Worm (Caenorhabditis elegans) whole organism, L2 larva: ENCODE data around the gene rpl-10.

Experiments used
- C34F6.9 ChIP-seq: fragments of 150-350 bp; optimal IDR thresholded peaks from 2 replicates; lab custom pipeline; 2014; ENCODE audit warnings: missing biosample characterization, missing genetic modification characterization
- Y55F3AM.14 ChIP-seq: fragments of 200-800 bp; sonication (Bioruptor generic); optimal IDR thresholded peaks from 2 replicates; lab custom pipeline; 2018; ENCODE audit warnings: mild to moderate bottlenecking, missing genetic modification characterization, missing compliant biosample characterization
- ZK546.5 ChIP-seq: sonication (generic microtip); optimal IDR thresholded peaks from 2 replicates; lab custom pipeline; 2017; ENCODE audit warnings: missing biosample characterization, missing genetic modification characterization
- alr-1 ChIP-seq: fragments of 150-350 bp; optimal IDR thresholded peaks from 2 replicates; lab custom pipeline; 2014; ENCODE audit warnings: missing biosample characterization, missing genetic modification characterization
- aly-2 ChIP-seq: fragments of 150-350 bp; optimal IDR thresholded peaks from 2 replicates; lab custom pipeline; 2014; ENCODE audit warnings: missing biosample characterization, missing genetic modification characterization
- ama-1 ChIP-seq: fragments of 150-350 bp; optimal IDR thresholded peaks from 2 replicates; lab custom pipeline; 2018; ENCODE audit warnings: inconsistent platforms
- blmp-1 ChIP-seq: sonication (generic microtip); optimal IDR thresholded peaks from 2 replicates; lab custom pipeline; 2017; ENCODE audit warnings: missing genetic modification characterization, mild to moderate bottlenecking, missing compliant biosample characterization, antibody characterized with exemption, moderate library complexity; ENCODE audit not compliant: insufficient read depth
- ceh-16 ChIP-seq: fragments of 150-350 bp; optimal IDR thresholded peaks from 2 replicates; lab custom pipeline; 2014; ENCODE audit warnings: missing biosample characterization, missing genetic modification characterization
- ceh-82 ChIP-seq: fragments of 150-350 bp; optimal IDR thresholded peaks from 2 replicates; lab custom pipeline; 2014; ENCODE audit warnings: missing biosample characterization, missing genetic modification characterization
- crh-2 ChIP-seq: sonication (generic microtip); optimal IDR thresholded peaks from 2 replicates; lab custom pipeline; 2017; ENCODE audit warnings: missing biosample characterization, missing genetic modification characterization
- dmd-4 ChIP-seq: sonication (generic microtip); optimal IDR thresholded peaks from 2 replicates; lab custom pipeline; 2017; ENCODE audit warnings: missing biosample characterization, missing genetic modification characterization
- elt-1 ChIP-seq: fragments of 150-350 bp; optimal IDR thresholded peaks from 2 replicates; lab custom pipeline; 2014; ENCODE audit warnings: missing biosample characterization, missing genetic modification characterization
- elt-3 ChIP-seq: sonication (generic microtip); optimal IDR thresholded peaks from 2 replicates; lab custom pipeline; 2017; ENCODE audit warnings: missing biosample characterization, missing genetic modification characterization
- fos-1 ChIP-seq: fragments of 150-350 bp; optimal IDR thresholded peaks from 2 replicates; lab custom pipeline; 2014; ENCODE audit warnings: missing biosample characterization, missing genetic modification characterization
- gmeb-1 ChIP-seq: fragments of 150-350 bp; optimal IDR thresholded peaks from 2 replicates; lab custom pipeline; 2014; ENCODE audit warnings: missing biosample characterization, missing genetic modification characterization
- lin-13 ChIP-seq: fragments of 150-350 bp; optimal IDR thresholded peaks from 2 replicates; lab custom pipeline; 2014; ENCODE audit warnings: missing biosample characterization, missing genetic modification reagents, missing genetic modification characterization
- lin-39 ChIP-seq: fragments of 150-350 bp; optimal IDR thresholded peaks from 2 replicates; lab custom pipeline; 2014; ENCODE audit warnings: missing biosample characterization, missing genetic modification reagents, missing genetic modification characterization
- lsy-2 ChIP-seq, 2 experiments: fragments of 150-350 bp in 1 of 2; sonication (generic microtip) in 1 of 2; optimal IDR thresholded peaks; 2 replicates each; lab custom pipeline; 2014 to 2017; ENCODE audit warnings: missing biosample characterization in 2 of 2, missing genetic modification characterization in 2 of 2
- mbf-1 ChIP-seq: sonication (generic microtip); optimal IDR thresholded peaks from 2 replicates; lab custom pipeline; 2017; ENCODE audit warnings: missing biosample characterization, missing genetic modification characterization
- mdl-1 ChIP-seq, 2 experiments: fragments of 150-350 bp in 1 of 2; sonication (generic microtip) in 1 of 2; optimal IDR thresholded peaks; 2 replicates each; lab custom pipeline; 2017; ENCODE audit warnings: missing biosample characterization in 2 of 2, missing genetic modification characterization in 2 of 2
- nhr-11 ChIP-seq: fragments of 150-350 bp; optimal IDR thresholded peaks from 2 replicates; lab custom pipeline; 2014; ENCODE audit warnings: missing biosample characterization, missing genetic modification characterization
- nhr-12 ChIP-seq: fragments of 150-350 bp; optimal IDR thresholded peaks from 2 replicates; lab custom pipeline; 2014; ENCODE audit warnings: missing biosample characterization, missing genetic modification characterization
- nhr-21 ChIP-seq: fragments of 150-350 bp; optimal IDR thresholded peaks from 2 replicates; lab custom pipeline; 2014; ENCODE audit warnings: missing biosample characterization, missing genetic modification characterization
- nhr-237 ChIP-seq: fragments of 150-350 bp; optimal IDR thresholded peaks from 2 replicates; lab custom pipeline; 2014; ENCODE audit warnings: missing biosample characterization, missing genetic modification characterization
- nhr-25 ChIP-seq: fragments of 150-350 bp; sonication (generic microtip); optimal IDR thresholded peaks from 3 replicates; lab custom pipeline; 2014; ENCODE audit warnings: missing biosample characterization, missing genetic modification characterization
- nhr-6 ChIP-seq: fragments of 150-350 bp; optimal IDR thresholded peaks from 2 replicates; lab custom pipeline; 2014; ENCODE audit warnings: missing biosample characterization, missing genetic modification characterization
- nhr-77 ChIP-seq: fragments of 150-350 bp; optimal IDR thresholded peaks from 2 replicates; lab custom pipeline; 2014; ENCODE audit warnings: missing biosample characterization, missing genetic modification characterization
- peb-1 ChIP-seq: fragments of 150-350 bp; optimal IDR thresholded peaks from 2 replicates; lab custom pipeline; 2014; ENCODE audit warnings: missing biosample characterization, missing genetic modification characterization
- skn-1 ChIP-seq: sonication (generic microtip); optimal IDR thresholded peaks from 2 replicates; lab custom pipeline; 2017; ENCODE audit warnings: missing biosample characterization, missing genetic modification characterization
- sma-3 ChIP-seq: sonication (generic microtip); optimal IDR thresholded peaks from 2 replicates; lab custom pipeline; 2016; ENCODE audit warnings: missing genetic modification reagents, missing genetic modification characterization, missing compliant biosample characterization
- sma-9 ChIP-seq, 2 experiments: fragments of 150-350 bp in 1 of 2; sonication (generic microtip) in 1 of 2; optimal IDR thresholded peaks; 2 replicates each; lab custom pipeline; 2014 to 2016; ENCODE audit warnings: missing genetic modification characterization in 2 of 2, mild to moderate bottlenecking in 1 of 2, missing biosample characterization in 1 of 2, missing compliant biosample characterization in 1 of 2, missing genetic modification reagents in 1 of 2, moderate library complexity in 1 of 2
- snpc-4 ChIP-seq: fragments of 150-350 bp; optimal IDR thresholded peaks from 2 replicates; lab custom pipeline; 2014; ENCODE audit warnings: missing biosample characterization, missing genetic modification characterization
- unc-55 ChIP-seq: fragments of 150-350 bp; sonication (generic microtip); optimal IDR thresholded peaks from 3 replicates; lab custom pipeline; 2014; ENCODE audit warnings: missing biosample characterization, missing genetic modification reagents, missing genetic modification characterization
- unc-62 ChIP-seq: fragments of 150-350 bp; optimal IDR thresholded peaks from 2 replicates; lab custom pipeline; 2014; ENCODE audit warnings: missing biosample characterization, missing genetic modification reagents, missing genetic modification characterization
- zag-1 ChIP-seq: fragments of 150-350 bp; optimal IDR thresholded peaks from 2 replicates; lab custom pipeline; 2014; ENCODE audit warnings: missing biosample characterization, missing genetic modification characterization
- ztf-4 ChIP-seq: fragments of 150-350 bp; optimal IDR thresholded peaks from 2 replicates; lab custom pipeline; 2014; ENCODE audit warnings: missing biosample characterization, missing genetic modification characterization

Gene rpl-10

ce11 chrII:8169283-8169682, 25.6 kb downstream of the rpl-10 start, which contains the start of gene T05C12.15:
Gene T05C12.15 (plus strand): TSS chrII:8169583.
- TF ChIP-seq unc-62 = no peak
- TF ChIP-seq Y55F3AM.14 (GFP tag; lab: Kevin White, UChicago) = no peak
- no peak for TF ChIP-seq skn-1 (tag; lab: Kevin White, UChicago)
- TF ChIP-seq alr-1 = no peak
- TF ChIP-seq nhr-11 (tag; lab: Kevin White, UChicago) = no peak
- TF ChIP-seq unc-55 = no peak
- TF ChIP-seq blmp-1 = no peak
- no peak for TF ChIP-seq ama-1
- no peak for TF ChIP-seq nhr-77 (tag; lab: Kevin White, UChicago)
- no peak for TF ChIP-seq zag-1 (tag; lab: Kevin White, UChicago)
- no peak for TF ChIP-seq peb-1 (tag; lab: Kevin White, UChicago)
- no peak for TF ChIP-seq ztf-4 (tag; lab: Kevin White, UChicago)
- no peak for TF ChIP-seq crh-2 (tag; lab: Kevin White, UChicago)
- TF ChIP-seq gmeb-1 (tag; lab: Kevin White, UChicago) = no peak
- TF ChIP-seq mbf-1 (tag; lab: Kevin White, UChicago) = no peak
- TF ChIP-seq ZK546.5 (tag; lab: Kevin White, UChicago) = no peak

DNA sequence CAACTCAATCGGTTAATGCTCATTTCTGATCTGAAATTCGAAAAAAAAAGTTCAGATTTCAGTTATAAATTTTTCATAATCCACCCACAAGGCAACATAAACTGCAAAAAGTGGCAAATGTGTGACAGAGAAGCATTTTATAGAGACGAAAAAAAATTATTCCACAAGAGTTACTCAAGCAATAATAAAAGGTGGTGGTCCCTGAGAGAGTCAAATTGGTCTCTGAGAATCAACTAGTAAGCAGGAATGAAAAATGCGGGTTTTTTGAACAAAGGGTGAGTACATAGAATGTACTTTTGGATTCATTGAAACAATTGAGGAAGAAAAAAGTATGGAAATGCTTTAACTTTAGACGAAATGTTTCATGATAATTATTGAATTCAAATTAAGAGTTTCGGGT, 26.7 kb downstream of the rpl-10 start, which contains the start of gene T05C12.11:
T05C12.11 (minus strand) TSS at position 101 of the 400 bp plus-strand sequence.
- TF ChIP-seq dmd-4 (tag; lab: Kevin White, UChicago) (no peak), elt-1 (no peak), aly-2 (tag; lab: Kevin White, UChicago) (no peak), sma-3 (GFP tag; lab: Kevin White, UChicago) (no peak), nhr-6 (tag; lab: Kevin White, UChicago) (no peak), unc-55 (no peak), mbf-1 (tag; lab: Kevin White, UChicago) (no peak), lin-39 (tag; lab: Kevin White, UChicago) (no peak), fos-1 (tag; lab: Kevin White, UChicago) (no peak), lin-13 (GFP tag; lab: Kevin White, UChicago) (no peak), nhr-12 (no peak)
- TF ChIP-seq, all 48 proteins: peak for 0

- TF ChIP-seq skn-1 (tag; lab: Kevin White, UChicago) (no peak), ceh-82 (tag; lab: Kevin White, UChicago) (no peak), unc-62 (no peak), nhr-21 (tag; lab: Kevin White, UChicago) (no peak), gmeb-1 (tag; lab: Kevin White, UChicago) (no peak), elt-3 (tag; lab: Kevin White, UChicago) (no peak), ama-1 (no peak), lsy-2 (tag; optimal IDR thresholded peaks at IDR 0.05; lab: Kevin White, UChicago) (no peak), sma-9 (GFP tag; optimal IDR thresholded peaks at IDR 0.05; lab: Kevin White, UChicago) (no peak), sma-9 (tag; optimal IDR thresholded peaks at IDR 0.05; lab: Kevin White, UChicago) (no peak), ceh-16 (no peak)
Measured at ce11 chrII:8173449-8173848, 29.8 kb downstream of the rpl-10 start, which contains the start of the genes decr-1.3 and T05C12.1. Gene decr-1.3 (minus strand): TSS chrII:8173549. Gene T05C12.1 (plus strand): TSS chrII:8173680.

- no peak for TF ChIP-seq ZK546.5 (tag; lab: Kevin White, UChicago)
- no peak for TF ChIP-seq C34F6.9 (tag; lab: Kevin White, UChicago)
- no peak for TF ChIP-seq dmd-4 (tag; lab: Kevin White, UChicago)
- TF ChIP-seq lin-39 (tag; lab: Kevin White, UChicago) = no peak
- no peak for TF ChIP-seq ceh-82 (tag; lab: Kevin White, UChicago)
- no peak for TF ChIP-seq nhr-77 (tag; lab: Kevin White, UChicago)
- no peak for TF ChIP-seq nhr-237 (tag; lab: Kevin White, UChicago)
- no peak for TF ChIP-seq skn-1 (tag; lab: Kevin White, UChicago)
- TF ChIP-seq Y55F3AM.14 (GFP tag; lab: Kevin White, UChicago) = no peak
- TF ChIP-seq blmp-1 = no peak
Measured at ce11 chrII:8174148-8174547, 30.5 kb downstream of the rpl-10 start.

DNA sequence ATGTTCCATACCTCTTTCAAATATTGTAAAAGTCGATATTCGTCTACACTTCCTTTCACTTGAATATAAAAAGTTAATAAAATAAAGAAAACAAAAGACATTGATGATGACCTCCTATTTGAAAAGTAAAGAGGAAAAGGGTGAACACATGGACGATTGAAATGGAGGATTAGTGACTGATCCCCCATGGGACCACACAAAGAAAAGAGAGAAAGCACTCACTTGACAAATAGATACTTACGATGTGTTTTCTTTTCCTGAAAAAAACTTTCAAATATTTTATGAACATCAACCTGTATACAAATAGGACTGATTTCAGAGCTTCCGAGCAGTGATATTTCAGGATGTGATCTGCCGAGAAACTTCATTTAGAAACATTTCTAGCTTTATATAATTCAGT, 33.4 kb downstream of the rpl-10 start, which contains the start of gene acr-14:
acr-14 (minus strand) TSS at position 101 of the 400 bp plus-strand sequence.
- TF ChIP-seq nhr-21 (tag; lab: Kevin White, UChicago) = no peak
- no peak for TF ChIP-seq mdl-1 (tag; optimal IDR thresholded peaks at IDR 0.05; lab: Kevin White, UChicago)
- TF ChIP-seq ZK546.5 (tag; lab: Kevin White, UChicago) = no peak
- no peak for TF ChIP-seq snpc-4 (tag; lab: Kevin White, UChicago)
- no peak for TF ChIP-seq nhr-25 (tag; lab: Kevin White, UChicago)
